Worm (Caenorhabditis elegans) whole organism, young adult: ENCODE data around the gene mltn-3.

ENCODE experiments used
- ama-1 ChIP-seq, 3 experiments: fragments of 150-350 bp in 1 of 3; sonication (generic microtip) in 2 of 3; optimal IDR thresholded peaks; 2 replicates each; lab custom pipeline; 2014 to 2018; ENCODE audit warnings: missing biosample characterization in 2 of 3, missing genetic modification characterization in 2 of 3, missing genetic modification reagents in 2 of 3
- unc-62 ChIP-seq: fragments of 150-350 bp; optimal IDR thresholded peaks from 2 replicates; lab custom pipeline; 2014; ENCODE audit warnings: missing biosample characterization, missing genetic modification reagents, missing genetic modification characterization

DNA sequence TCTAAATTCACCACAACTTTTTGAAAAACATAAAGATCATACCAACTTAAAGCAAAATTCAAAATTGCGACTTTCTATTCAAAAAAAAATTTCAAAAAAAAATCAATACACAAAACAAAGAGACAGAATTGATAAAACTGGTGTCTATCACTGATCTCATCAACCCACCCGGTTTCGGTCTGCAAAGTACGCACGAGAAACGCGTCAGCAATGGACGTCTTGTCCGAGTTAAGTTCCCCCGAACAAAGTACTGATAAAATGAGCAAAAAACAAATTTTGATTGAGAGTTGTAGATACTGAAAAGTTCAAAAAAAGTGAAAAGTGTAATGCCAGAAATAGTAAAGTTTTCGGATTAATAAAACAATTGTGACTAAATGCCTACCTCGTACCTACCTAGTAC is 42.2 kb downstream of the mltn-3 start:
- no peak for TF ChIP-seq unc-62 (GFP tag; lab: Kevin White, UChicago)
- TF ChIP-seq ama-1 (optimal IDR thresholded peaks at IDR 0.05; lab: Kevin White, UChicago), result no peak
- no peak for TF ChIP-seq ama-1 (GFP tag; optimal IDR thresholded peaks at IDR 0.05; lab: Kevin White, UChicago)
